Worm (Caenorhabditis elegans) whole organism, L2 larva: Measurements from ENCODE around the gene H04M03.3.

Source experiments
- ama-1 ChIP-seq: fragments of 150-350 bp; optimal IDR thresholded peaks from 2 replicates; lab custom pipeline; 2018; ENCODE audit warnings: inconsistent platforms
- lin-13 ChIP-seq: fragments of 150-350 bp; optimal IDR thresholded peaks from 2 replicates; lab custom pipeline; 2014; ENCODE audit warnings: missing biosample characterization, missing genetic modification reagents, missing genetic modification characterization
- nhr-237 ChIP-seq: fragments of 150-350 bp; optimal IDR thresholded peaks from 2 replicates; lab custom pipeline; 2014; ENCODE audit warnings: missing biosample characterization, missing genetic modification characterization
- unc-62 ChIP-seq: fragments of 150-350 bp; optimal IDR thresholded peaks from 2 replicates; lab custom pipeline; 2014; ENCODE audit warnings: missing biosample characterization, missing genetic modification reagents, missing genetic modification characterization

DNA sequence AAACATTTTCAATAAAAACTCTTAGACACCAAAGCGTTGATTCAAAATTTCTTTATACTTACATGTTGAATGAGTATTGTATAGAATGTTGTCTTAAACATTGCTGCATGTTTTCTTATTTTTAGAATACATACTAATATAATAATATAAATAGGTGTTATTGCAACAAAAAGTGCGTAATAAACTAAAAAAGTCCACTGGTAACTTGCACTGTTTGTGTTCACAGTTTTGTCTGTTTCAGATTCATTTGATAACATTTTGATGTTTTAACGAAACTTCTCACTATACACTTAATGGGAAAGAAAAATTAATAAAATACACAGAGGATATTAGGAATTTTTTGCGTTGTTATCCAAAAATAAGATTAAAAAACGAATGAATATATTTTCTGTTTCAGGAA is 17.5 kb upstream of the H04M03.3 start, which contains the start of gene srv-19:
- TF ChIP-seq unc-62 (GFP tag; lab: Kevin White, UChicago) (no peak), lin-13 (GFP tag; lab: Kevin White, UChicago) (no peak), ama-1 (lab: Kevin White, UChicago) (no peak), nhr-237 (tag; lab: Kevin White, UChicago) (no peak)
